Fruit fly (Drosophila melanogaster) whole organism, pupa: ENCODE results near the gene mfas.

ENCODE experiments used
- CG10348 ChIP-seq: fragments of 200-800 bp; sonication (Bioruptor generic); IDR thresholded peaks from 2 replicates; pipeline ENCODE4 v1.3.6; 2022; ENCODE audit warnings: missing biosample characterization, missing genetic modification characterization
- CG15710 ChIP-seq: fragments of 200-800 bp; sonication (Bioruptor generic); optimal IDR thresholded peaks from 2 replicates; lab custom pipeline; 2018; ENCODE audit warnings: missing biosample characterization, mild to moderate bottlenecking, missing genetic modification characterization, moderate library complexity
- CG32121 ChIP-seq: fragments of 200-800 bp; sonication (Bioruptor generic); IDR thresholded peaks from 2 replicates; pipeline ENCODE4 v1.3.6; 2022; ENCODE audit warnings: missing biosample characterization, missing genetic modification characterization
- CG4496 ChIP-seq: fragments of 200-800 bp; sonication (Bioruptor generic); IDR thresholded peaks from 3 replicates; pipeline ENCODE4 v1.3.6; 2022; ENCODE audit warnings: missing biosample characterization, missing genetic modification characterization
- EcR ChIP-seq: fragments of 200-800 bp; sonication (Bioruptor generic); optimal IDR thresholded peaks from 3 replicates; lab custom pipeline; 2019; ENCODE audit warnings: missing biosample characterization, missing genetic modification characterization, mild to moderate bottlenecking, moderate library complexity, missing genetic modification reagents
- Snoo ChIP-seq: fragments of 200-800 bp; sonication (Bioruptor generic); optimal IDR thresholded peaks from 3 replicates; lab custom pipeline; 2017; ENCODE audit warnings: missing biosample characterization, mild to moderate bottlenecking, missing genetic modification characterization, inconsistent platforms
- fd96Ca ChIP-seq: fragments of 200-800 bp; sonication (Bioruptor generic); IDR thresholded peaks from 3 replicates; pipeline ENCODE4 v1.3.6; 2022; ENCODE audit warnings: missing biosample characterization, missing genetic modification characterization
- rn ChIP-seq: fragments of 200-800 bp; sonication (Bioruptor generic); IDR thresholded peaks from 2 replicates; pipeline ENCODE4 v1.3.6; 2022; ENCODE audit warnings: missing biosample characterization, missing genetic modification characterization

DNA sequence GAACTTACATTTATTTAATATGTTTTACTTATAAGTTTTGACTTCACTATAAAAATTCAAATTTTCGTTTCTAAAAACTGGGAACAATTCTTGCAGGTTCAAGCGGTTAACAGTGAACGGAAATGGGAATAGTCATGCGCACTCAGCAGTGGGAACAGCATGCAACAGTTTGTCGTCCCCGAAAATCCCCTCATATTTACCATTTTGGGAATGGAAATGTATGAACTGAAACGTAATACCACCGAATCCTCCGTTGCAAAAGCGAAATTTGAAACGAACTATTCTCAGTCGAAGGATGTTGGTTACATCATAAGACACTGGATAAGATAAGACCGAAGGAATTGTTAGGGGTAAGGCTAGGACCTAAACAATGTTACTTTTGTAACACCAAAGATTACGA, 27.9 kb upstream of the mfas start:
- no peak for TF ChIP-seq CG32121 (GFP tag; lab: Robert Waterston, UW)
- TF ChIP-seq CG15710 (tag; lab: Kevin White, UChicago), result no peak
- no peak for TF ChIP-seq Snoo
- TF ChIP-seq CG4496, result no peak
- TF ChIP-seq CG10348 (GFP tag; lab: Robert Waterston, UW), result no peak
- no peak for TF ChIP-seq EcR (GFP tag; lab: Kevin White, UChicago)
- TF ChIP-seq rn (GFP tag; lab: Robert Waterston, UW), result no peak
- TF ChIP-seq fd96Ca, result no peak
